Worm (Caenorhabditis elegans) whole organism, late embryonic: ENCODE measurements around the gene lin-9.

Experiments used
- C08G9.2 ChIP-seq: sonication (generic microtip); optimal IDR thresholded peaks from 2 replicates; lab custom pipeline; 2016; ENCODE audit warnings: mild to moderate bottlenecking, missing genetic modification characterization, moderate library complexity, missing compliant biosample characterization
- C38D4.7 ChIP-seq: fragments of 200-800 bp; sonication (Bioruptor generic); optimal IDR thresholded peaks from 2 replicates; lab custom pipeline; 2018; ENCODE audit warnings: mild to moderate bottlenecking, missing genetic modification characterization, moderate library complexity, missing compliant biosample characterization
- K02D7.2 ChIP-seq: sonication (generic microtip); optimal IDR thresholded peaks from 2 replicates; lab custom pipeline; 2017; ENCODE audit warnings: mild to moderate bottlenecking, missing genetic modification characterization, missing compliant biosample characterization
- T23F11.4 ChIP-seq: fragments of 200-800 bp; sonication (Bioruptor generic); optimal IDR thresholded peaks from 2 replicates; lab custom pipeline; 2018; ENCODE audit warnings: mild to moderate bottlenecking, missing genetic modification characterization, missing compliant biosample characterization
- Y22D7AL.16 ChIP-seq: sonication (generic microtip); optimal IDR thresholded peaks from 2 replicates; lab custom pipeline; 2016; ENCODE audit warnings: missing genetic modification characterization, missing compliant biosample characterization
- ama-1 ChIP-seq: fragments of 150-350 bp; optimal IDR thresholded peaks from 2 replicates; lab custom pipeline; 2014
- ceh-14 ChIP-seq: sonication (generic microtip); optimal IDR thresholded peaks from 2 replicates; lab custom pipeline; 2016; ENCODE audit warnings: missing genotype, missing genetic modification characterization, missing compliant biosample characterization
- ceh-18 ChIP-seq: sonication (generic microtip); optimal IDR thresholded peaks from 2 replicates; lab custom pipeline; 2016; ENCODE audit warnings: missing genetic modification characterization, missing compliant biosample characterization
- ceh-19 ChIP-seq: fragments of 200-800 bp; sonication (Bioruptor generic); optimal IDR thresholded peaks from 2 replicates; lab custom pipeline; 2018; ENCODE audit warnings: mild to moderate bottlenecking, missing genetic modification characterization, missing compliant biosample characterization
- ceh-2 ChIP-seq: sonication (generic microtip); optimal IDR thresholded peaks from 2 replicates; lab custom pipeline; 2016; ENCODE audit warnings: missing genotype, missing genetic modification characterization, missing compliant biosample characterization
- ceh-24 ChIP-seq: sonication (generic microtip); optimal IDR thresholded peaks from 2 replicates; lab custom pipeline; 2016; ENCODE audit warnings: mild to moderate bottlenecking, missing genetic modification characterization, missing compliant biosample characterization
- ceh-30 ChIP-seq: fragments of 150-350 bp; optimal IDR thresholded peaks from 2 replicates; lab custom pipeline; 2014; ENCODE audit warnings: missing biosample characterization, missing genetic modification characterization
- ceh-31 ChIP-seq: sonication (generic microtip); optimal IDR thresholded peaks from 2 replicates; lab custom pipeline; 2016; ENCODE audit warnings: missing genetic modification characterization, missing compliant biosample characterization
- ceh-34 ChIP-seq: sonication (generic microtip); optimal IDR thresholded peaks from 2 replicates; lab custom pipeline; 2016; ENCODE audit warnings: mild to moderate bottlenecking, missing genetic modification characterization, missing compliant biosample characterization
- ceh-48 ChIP-seq: sonication (generic microtip); optimal IDR thresholded peaks from 2 replicates; lab custom pipeline; 2016; ENCODE audit warnings: missing genetic modification characterization, inconsistent platforms, missing compliant biosample characterization
- ceh-9 ChIP-seq: sonication (generic microtip); optimal IDR thresholded peaks from 2 replicates; lab custom pipeline; 2016; ENCODE audit warnings: mild to moderate bottlenecking, missing genetic modification characterization, inconsistent platforms, missing compliant biosample characterization
- che-1 ChIP-seq: sonication (generic microtip); optimal IDR thresholded peaks from 2 replicates; lab custom pipeline; 2016; ENCODE audit warnings: mild to moderate bottlenecking, missing genetic modification characterization, missing compliant biosample characterization
- elt-2 ChIP-seq: sonication (generic microtip); optimal IDR thresholded peaks from 2 replicates; lab custom pipeline; 2016; ENCODE audit warnings: missing genetic modification reagents, missing genetic modification characterization, missing compliant biosample characterization
- fax-1 ChIP-seq: sonication (generic microtip); optimal IDR thresholded peaks from 2 replicates; lab custom pipeline; 2016; ENCODE audit warnings: missing genotype, missing genetic modification characterization, missing compliant biosample characterization
- fkh-10 ChIP-seq: fragments of 150-350 bp; optimal IDR thresholded peaks from 2 replicates; lab custom pipeline; 2014; ENCODE audit warnings: missing biosample characterization, missing genetic modification reagents, missing genetic modification characterization
- gmeb-2 ChIP-seq: sonication (generic microtip); optimal IDR thresholded peaks from 2 replicates; lab custom pipeline; 2016; ENCODE audit warnings: missing genetic modification characterization, inconsistent platforms, missing compliant biosample characterization
- hlh-30 ChIP-seq: sonication (generic microtip); optimal IDR thresholded peaks from 2 replicates; lab custom pipeline; 2017; ENCODE audit warnings: antibody characterized with exemption, missing genetic modification characterization, missing compliant biosample characterization; ENCODE audit not compliant: insufficient read depth
- hlh-8 ChIP-seq: sonication (generic microtip); optimal IDR thresholded peaks from 2 replicates; lab custom pipeline; 2016; ENCODE audit warnings: missing genotype, missing genetic modification characterization, missing compliant biosample characterization
- madf-2 ChIP-seq: sonication (generic microtip); optimal IDR thresholded peaks from 2 replicates; lab custom pipeline; 2017; ENCODE audit warnings: missing genetic modification characterization, missing compliant biosample characterization
- mec-3 ChIP-seq: sonication (generic microtip); optimal IDR thresholded peaks from 2 replicates; lab custom pipeline; 2016; ENCODE audit warnings: borderline replicate concordance, missing genetic modification characterization, missing compliant biosample characterization
- nfya-1 ChIP-seq: sonication (generic microtip); optimal IDR thresholded peaks from 2 replicates; lab custom pipeline; 2017; ENCODE audit warnings: missing genetic modification characterization, mild to moderate bottlenecking, missing compliant biosample characterization, antibody characterized with exemption, moderate library complexity
- npax-4 ChIP-seq: sonication (generic microtip); optimal IDR thresholded peaks from 2 replicates; lab custom pipeline; 2016; ENCODE audit warnings: missing genetic modification characterization, missing compliant biosample characterization
- odd-2 ChIP-seq: sonication (generic microtip); optimal IDR thresholded peaks from 2 replicates; lab custom pipeline; 2017; ENCODE audit warnings: antibody characterized with exemption, mild to moderate bottlenecking, missing genetic modification characterization, missing compliant biosample characterization
- pat-9 ChIP-seq: fragments of 200-800 bp; sonication (Bioruptor generic); optimal IDR thresholded peaks from 2 replicates; lab custom pipeline; 2018; ENCODE audit warnings: mild to moderate bottlenecking, missing genetic modification characterization, moderate library complexity, missing compliant biosample characterization
- pax-1 ChIP-seq: fragments of 150-350 bp; optimal IDR thresholded peaks from 2 replicates; lab custom pipeline; 2014; ENCODE audit warnings: missing biosample characterization, missing genetic modification characterization
- pha-4 ChIP-seq: fragments of 150-350 bp; optimal IDR thresholded peaks from 2 replicates; lab custom pipeline; 2018; ENCODE audit warnings: missing biosample characterization, missing genetic modification reagents, missing genetic modification characterization
- pqm-1 ChIP-seq: sonication (generic microtip); optimal IDR thresholded peaks from 2 replicates; lab custom pipeline; 2016; ENCODE audit warnings: missing genetic modification characterization, missing compliant biosample characterization
- pros-1 ChIP-seq: fragments of 150-350 bp; optimal IDR thresholded peaks from 2 replicates; lab custom pipeline; 2014; ENCODE audit warnings: missing biosample characterization, missing genetic modification reagents, missing genetic modification characterization
- rnt-1 ChIP-seq: sonication (generic microtip); optimal IDR thresholded peaks from 2 replicates; lab custom pipeline; 2016; ENCODE audit warnings: missing genetic modification characterization, missing compliant biosample characterization
- sdc-2 ChIP-seq: sonication (generic microtip); optimal IDR thresholded peaks from 2 replicates; lab custom pipeline; 2016; ENCODE audit warnings: missing genotype, missing genetic modification characterization, missing compliant biosample characterization
- sox-2 ChIP-seq: fragments of 200-800 bp; sonication (Bioruptor generic); IDR thresholded peaks from 2 replicates; pipeline ENCODE4 v1.3.6; 2022; ENCODE audit warnings: missing genetic modification reagents, missing genetic modification characterization, missing compliant biosample characterization
- sox-4 ChIP-seq: sonication (generic microtip); optimal IDR thresholded peaks from 2 replicates; lab custom pipeline; 2017; ENCODE audit warnings: mild to moderate bottlenecking, missing genetic modification characterization, inconsistent platforms, missing compliant biosample characterization
- syd-9 ChIP-seq: sonication (generic microtip); optimal IDR thresholded peaks from 2 replicates; lab custom pipeline; 2016; ENCODE audit warnings: mild to moderate bottlenecking, missing genetic modification characterization, moderate library complexity, missing compliant biosample characterization
- tbx-2 ChIP-seq: sonication (generic microtip); optimal IDR thresholded peaks from 2 replicates; lab custom pipeline; 2016; ENCODE audit warnings: missing genetic modification characterization, missing compliant biosample characterization
- ttx-3 ChIP-seq: sonication (generic microtip); optimal IDR thresholded peaks from 2 replicates; lab custom pipeline; 2016; ENCODE audit warnings: missing genetic modification reagents, missing genetic modification characterization, missing compliant biosample characterization
- unc-3 ChIP-seq, 2 experiments: fragments of 200-800 bp in 1 of 2; sonication (Bioruptor generic) in 1 of 2; sonication (generic microtip) in 1 of 2; conservative IDR thresholded peaks in 1 of 2; optimal IDR thresholded peaks in 1 of 2; 2 replicates each; pipeline versions ENCODE4 v1.3.6 to Lab custom; 2016 to 2022; ENCODE audit warnings: missing compliant biosample characterization in 2 of 2, missing genetic modification characterization in 2 of 2, missing genetic modification reagents in 1 of 2
- unc-42 ChIP-seq: sonication (generic microtip); optimal IDR thresholded peaks from 2 replicates; lab custom pipeline; 2016; ENCODE audit warnings: missing genotype, missing genetic modification characterization, missing compliant biosample characterization
- unc-86 ChIP-seq: sonication (generic microtip); optimal IDR thresholded peaks from 2 replicates; lab custom pipeline; 2016; ENCODE audit warnings: missing genetic modification characterization, missing compliant biosample characterization
- zip-5 ChIP-seq: sonication (generic microtip); optimal IDR thresholded peaks from 2 replicates; lab custom pipeline; 2016; ENCODE audit warnings: missing genetic modification characterization, missing compliant biosample characterization
- ztf-16 ChIP-seq: sonication (generic microtip); optimal IDR thresholded peaks from 2 replicates; lab custom pipeline; 2017; ENCODE audit warnings: missing genetic modification characterization, missing compliant biosample characterization

Gene lin-9

DNA sequence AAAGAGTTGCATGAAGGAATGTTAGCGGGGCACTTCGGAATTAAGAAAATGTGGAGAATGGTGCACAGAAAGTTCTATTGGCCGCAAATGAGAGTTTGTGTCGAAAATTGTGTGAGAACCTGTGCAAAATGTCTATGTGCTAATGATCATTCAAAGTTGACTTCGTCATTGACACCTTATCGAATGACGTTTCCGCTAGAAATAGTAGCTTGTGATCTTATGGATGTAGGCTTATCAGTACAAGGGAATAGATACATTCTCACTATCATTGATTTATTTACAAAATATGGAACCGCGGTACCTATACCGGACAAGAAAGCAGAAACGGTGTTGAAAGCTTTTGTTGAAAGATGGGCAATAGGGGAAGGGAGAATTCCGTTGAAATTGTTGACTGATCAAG lies 45.4 kb downstream of the lin-9 start:
- no peak for TF ChIP-seq che-1 (tag; lab: Kevin White, UChicago)
- no peak for TF ChIP-seq pax-1
- no peak for TF ChIP-seq rnt-1 (tag; lab: Kevin White, UChicago)
- TF ChIP-seq K02D7.2 (tag; lab: Kevin White, UChicago): no peak
- TF ChIP-seq sox-4: no peak
- TF ChIP-seq ceh-2 (tag; lab: Kevin White, UChicago): no peak
- no peak for TF ChIP-seq ceh-48 (tag; lab: Kevin White, UChicago)
- no peak for TF ChIP-seq ztf-16 (tag; lab: Kevin White, UChicago)
- no peak for TF ChIP-seq ceh-30
- no peak for TF ChIP-seq ceh-31 (tag; lab: Kevin White, UChicago)
- TF ChIP-seq C38D4.7: no peak
- no peak for TF ChIP-seq ceh-18 (tag; lab: Kevin White, UChicago)
- TF ChIP-seq sox-2 (GFP tag; lab: Robert Waterston, UW): no peak
- TF ChIP-seq pha-4: no peak
- TF ChIP-seq pros-1 (tag; lab: Kevin White, UChicago): no peak
- TF ChIP-seq hlh-8 (tag; lab: Kevin White, UChicago): no peak
- TF ChIP-seq tbx-2 (tag; lab: Kevin White, UChicago): no peak

DNA sequence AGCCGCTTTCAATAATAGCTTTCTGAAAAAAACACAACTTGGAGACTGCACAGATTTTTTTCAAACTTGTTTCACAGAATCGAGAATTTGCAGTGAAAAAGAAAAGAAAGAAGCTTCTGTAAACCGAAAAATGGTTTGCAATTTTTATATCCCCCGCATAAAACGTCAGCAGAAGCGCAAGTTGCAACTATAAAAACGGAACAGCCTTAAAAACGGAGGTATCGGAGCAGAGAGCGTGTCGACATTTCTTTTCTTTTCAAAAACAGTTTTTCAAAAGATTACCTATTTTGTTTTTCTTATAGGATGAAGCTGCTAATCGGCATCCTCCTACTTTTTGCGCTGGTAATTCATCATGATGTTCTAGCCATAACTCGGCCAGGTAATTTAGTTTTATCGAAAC lies 52.0 kb downstream of the lin-9 start, which contains the start of gene plg-1:
Gene plg-1, plus strand, starts transcription at position 301 of the 400 bp plus-strand sequence.
- no peak for TF ChIP-seq gmeb-2 (tag; lab: Kevin White, UChicago)
- TF ChIP-seq pros-1 (tag; lab: Kevin White, UChicago): no peak
- TF ChIP-seq unc-3 (GFP tag; conservative IDR thresholded peaks at IDR 0.05; lab: Robert Waterston, UW): no peak
- TF ChIP-seq unc-3 (tag; optimal IDR thresholded peaks at IDR 0.05; lab: Kevin White, UChicago): no peak
- TF ChIP-seq pha-4: no peak
- TF ChIP-seq ceh-31 (tag; lab: Kevin White, UChicago): no peak
- TF ChIP-seq nfya-1: no peak
- TF ChIP-seq fax-1 (tag; lab: Kevin White, UChicago): no peak
- TF ChIP-seq sox-4: no peak
- TF ChIP-seq syd-9 (tag; lab: Kevin White, UChicago): no peak
- TF ChIP-seq odd-2 (tag; lab: Kevin White, UChicago): no peak
- TF ChIP-seq rnt-1 (tag; lab: Kevin White, UChicago): no peak
- TF ChIP-seq sdc-2 (tag; lab: Kevin White, UChicago): no peak
- TF ChIP-seq ceh-18 (tag; lab: Kevin White, UChicago): no peak
- TF ChIP-seq sox-2 (GFP tag; lab: Robert Waterston, UW): no peak
- no peak for TF ChIP-seq fkh-10 (GFP tag; lab: Kevin White, UChicago)
- no peak for TF ChIP-seq madf-2 (tag; lab: Kevin White, UChicago)
- no peak for TF ChIP-seq ceh-34 (tag; lab: Kevin White, UChicago)
- no peak for TF ChIP-seq ceh-2 (tag; lab: Kevin White, UChicago)
- TF ChIP-seq npax-4 (tag; lab: Kevin White, UChicago): no peak

DNA sequence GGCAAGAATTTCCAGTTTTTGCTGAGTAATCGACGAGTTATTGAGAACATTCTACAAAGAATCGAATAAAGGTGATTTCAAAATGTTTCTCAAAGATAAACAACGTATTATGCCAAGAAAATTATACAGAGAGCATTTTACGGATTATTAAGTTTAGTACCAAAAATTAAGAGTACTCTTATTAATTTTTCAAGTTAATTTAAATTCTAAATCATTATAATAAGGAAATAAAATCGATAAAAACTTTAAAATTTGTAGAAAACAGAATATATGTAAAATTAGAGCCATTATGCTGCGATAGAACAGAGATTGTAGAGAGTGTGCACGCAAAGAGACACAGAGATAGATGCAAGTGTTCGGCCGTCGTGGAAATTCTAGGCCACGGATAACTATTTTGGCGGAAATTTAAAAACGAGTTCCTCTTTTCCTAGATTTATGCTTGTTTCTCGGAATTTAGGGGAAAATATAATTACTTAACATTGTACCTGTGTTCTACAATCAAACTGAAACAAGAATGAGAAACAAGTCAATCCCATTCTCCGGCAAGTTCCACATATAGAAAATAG lies 53.4 kb downstream of the lin-9 start, which contains the start of gene F44E2.9:
Gene F44E2.9, minus strand, starts transcription at position 51 of the 566 bp plus-strand sequence.
- no peak for TF ChIP-seq unc-86 (tag; lab: Kevin White, UChicago)
- no peak for TF ChIP-seq madf-2 (tag; lab: Kevin White, UChicago)
- no peak for TF ChIP-seq ceh-24
- peak; percentile 78 for TF ChIP-seq tbx-2 (tag; lab: Kevin White, UChicago)
- TF ChIP-seq elt-2 (tag; lab: Kevin White, UChicago): no peak
- no peak for TF ChIP-seq npax-4 (tag; lab: Kevin White, UChicago)
- TF ChIP-seq K02D7.2 (tag; lab: Kevin White, UChicago): no peak
- peak; percentile 70 for TF ChIP-seq mec-3 (tag; lab: Kevin White, UChicago)
- no peak for TF ChIP-seq ceh-9 (tag; lab: Kevin White, UChicago)
- no peak for TF ChIP-seq ceh-19
- TF ChIP-seq sox-4: no peak
- TF ChIP-seq unc-3 (GFP tag; conservative IDR thresholded peaks at IDR 0.05; lab: Robert Waterston, UW): no peak
- no peak for TF ChIP-seq unc-3 (tag; optimal IDR thresholded peaks at IDR 0.05; lab: Kevin White, UChicago)
- TF ChIP-seq C08G9.2: peak; percentile 87
- no peak for TF ChIP-seq pqm-1 (tag; lab: Kevin White, UChicago)
- TF ChIP-seq zip-5 (tag; lab: Kevin White, UChicago): peak; percentile 66
- peak; percentile 25 for TF ChIP-seq unc-42 (tag; lab: Kevin White, UChicago)
- TF ChIP-seq Y22D7AL.16 (tag; lab: Kevin White, UChicago): no peak
- TF ChIP-seq ama-1 (lab: Kevin White, UChicago): no peak
- TF ChIP-seq che-1 (tag; lab: Kevin White, UChicago): no peak
- TF ChIP-seq C38D4.7: no peak
- TF ChIP-seq nfya-1: peak; percentile 22
- no peak for TF ChIP-seq ceh-34 (tag; lab: Kevin White, UChicago)
- TF ChIP-seq ttx-3 (tag; lab: Kevin White, UChicago): no peak
- TF ChIP-seq hlh-30: peak; percentile 13
- no peak for TF ChIP-seq pat-9 (tag; lab: Kevin White, UChicago)
- peak; percentile 27 for TF ChIP-seq ceh-18 (tag; lab: Kevin White, UChicago)
- no peak for TF ChIP-seq T23F11.4
- peak; percentile 1 for TF ChIP-seq ceh-14 (tag; lab: Kevin White, UChicago)
- TF ChIP-seq rnt-1 (tag; lab: Kevin White, UChicago): peak; percentile 52
- TF ChIP-seq odd-2 (tag; lab: Kevin White, UChicago): no peak
